Worm (Caenorhabditis elegans) whole organism, L3 larva: ENCODE results near the gene dgtr-1.
A peak's percentile ranks its signal among the peaks of the same experiment; 100 is the strongest.

ENCODE experiments used
- ZK546.5 ChIP-seq: sonication (generic microtip); optimal IDR thresholded peaks from 2 replicates; lab custom pipeline; 2017; ENCODE audit warnings: missing biosample characterization, missing genetic modification characterization
- ama-1 ChIP-seq: fragments of 150-350 bp; optimal IDR thresholded peaks from 2 replicates; lab custom pipeline; 2018
- ceh-82 ChIP-seq: fragments of 150-350 bp; optimal IDR thresholded peaks from 2 replicates; lab custom pipeline; 2014; ENCODE audit warnings: missing biosample characterization, missing genetic modification characterization
- ceh-9 ChIP-seq: sonication (generic microtip); optimal IDR thresholded peaks from 2 replicates; lab custom pipeline; 2018; ENCODE audit warnings: missing biosample characterization, missing genetic modification characterization
- daf-12 ChIP-seq: fragments of 150-350 bp; optimal IDR thresholded peaks from 2 replicates; lab custom pipeline; 2014; ENCODE audit warnings: missing biosample characterization, missing genetic modification reagents, missing genetic modification characterization
- egl-27 ChIP-seq: sonication (generic microtip); optimal IDR thresholded peaks from 4 replicates; lab custom pipeline; 2017; ENCODE audit warnings: missing biosample characterization, missing genetic modification reagents, missing genetic modification characterization
- egl-5 ChIP-seq: fragments of 150-350 bp; optimal IDR thresholded peaks from 2 replicates; lab custom pipeline; 2017; ENCODE audit warnings: missing biosample characterization, missing genetic modification reagents, missing genetic modification characterization, inconsistent platforms
- elt-1 ChIP-seq: fragments of 150-350 bp; optimal IDR thresholded peaks from 2 replicates; lab custom pipeline; 2014; ENCODE audit warnings: missing biosample characterization, missing genetic modification characterization
- elt-3 ChIP-seq, 3 experiments: fragments of 150-350 bp in 1 of 3; sonication (generic microtip) in 2 of 3; optimal IDR thresholded peaks; 2 replicates in 2 of 3; 4 replicates in 1 of 3; lab custom pipeline; 2014 to 2017; ENCODE audit warnings: missing biosample characterization in 3 of 3, missing genetic modification characterization in 3 of 3
- eor-1 ChIP-seq, 2 experiments: fragments of 150-350 bp; optimal IDR thresholded peaks; 2 replicates each; lab custom pipeline; 2014 to 2018; ENCODE audit warnings: missing biosample characterization in 2 of 2, missing genetic modification characterization in 2 of 2
- fkh-10 ChIP-seq: sonication (generic microtip); optimal IDR thresholded peaks from 2 replicates; lab custom pipeline; 2017; ENCODE audit warnings: missing biosample characterization, missing genetic modification reagents, missing genetic modification characterization
- fos-1 ChIP-seq: fragments of 150-350 bp; optimal IDR thresholded peaks from 2 replicates; lab custom pipeline; 2014; ENCODE audit warnings: missing biosample characterization, missing genetic modification characterization
- jun-1 ChIP-seq: fragments of 150-350 bp; optimal IDR thresholded peaks from 2 replicates; lab custom pipeline; 2014; ENCODE audit warnings: missing biosample characterization, missing genetic modification reagents, missing genetic modification characterization
- lin-39 ChIP-seq: fragments of 150-350 bp; optimal IDR thresholded peaks from 2 replicates; lab custom pipeline; 2018; ENCODE audit warnings: missing biosample characterization, missing genetic modification reagents, missing genetic modification characterization
- lsy-12 ChIP-seq: sonication (generic microtip); optimal IDR thresholded peaks from 2 replicates; lab custom pipeline; 2016; ENCODE audit warnings: mild to moderate bottlenecking, missing genetic modification characterization, missing compliant biosample characterization
- mdl-1 ChIP-seq: fragments of 150-350 bp; optimal IDR thresholded peaks from 2 replicates; lab custom pipeline; 2014; ENCODE audit warnings: missing biosample characterization, missing genetic modification characterization
- mml-1 ChIP-seq: fragments of 150-350 bp; sonication (generic microtip); optimal IDR thresholded peaks from 3 replicates; lab custom pipeline; 2014; ENCODE audit warnings: missing biosample characterization, missing genetic modification characterization
- nfya-1 ChIP-seq: sonication (generic microtip); optimal IDR thresholded peaks from 2 replicates; lab custom pipeline; 2017; ENCODE audit warnings: missing genetic modification characterization, mild to moderate bottlenecking, missing compliant biosample characterization, antibody characterized with exemption, moderate library complexity; ENCODE audit not compliant: insufficient read depth
- nhr-11 ChIP-seq: fragments of 150-350 bp; optimal IDR thresholded peaks from 2 replicates; lab custom pipeline; 2014; ENCODE audit warnings: missing biosample characterization, missing genetic modification characterization
- nhr-23 ChIP-seq: fragments of 150-350 bp; optimal IDR thresholded peaks from 2 replicates; lab custom pipeline; 2014; ENCODE audit warnings: missing biosample characterization, missing genetic modification reagents, missing genetic modification characterization
- nhr-237 ChIP-seq: fragments of 150-350 bp; optimal IDR thresholded peaks from 2 replicates; lab custom pipeline; 2014; ENCODE audit warnings: missing biosample characterization, missing genetic modification characterization
- nhr-25 ChIP-seq: sonication (generic microtip); optimal IDR thresholded peaks from 2 replicates; lab custom pipeline; 2017; ENCODE audit warnings: missing biosample characterization, missing genetic modification characterization
- nhr-28 ChIP-seq: fragments of 150-350 bp; optimal IDR thresholded peaks from 2 replicates; lab custom pipeline; 2014; ENCODE audit warnings: missing biosample characterization, missing genetic modification characterization
- nhr-67 ChIP-seq: fragments of 150-350 bp; optimal IDR thresholded peaks from 2 replicates; lab custom pipeline; 2014; ENCODE audit warnings: missing biosample characterization, missing genetic modification characterization
- nhr-77 ChIP-seq: fragments of 150-350 bp; optimal IDR thresholded peaks from 2 replicates; lab custom pipeline; 2014; ENCODE audit warnings: missing biosample characterization, missing genetic modification characterization
- pha-4 ChIP-seq: fragments of 150-350 bp; optimal IDR thresholded peaks from 2 replicates; lab custom pipeline; 2014; ENCODE audit warnings: missing biosample characterization, missing genetic modification reagents, missing genetic modification characterization
- pqm-1 ChIP-seq: fragments of 150-350 bp; optimal IDR thresholded peaks from 2 replicates; lab custom pipeline; 2017; ENCODE audit warnings: missing biosample characterization, missing genetic modification characterization, inconsistent platforms
- sea-2 ChIP-seq: fragments of 150-350 bp; sonication (generic microtip); optimal IDR thresholded peaks from 4 replicates; lab custom pipeline; 2014; ENCODE audit warnings: missing biosample characterization, missing genetic modification reagents, missing genetic modification characterization
- skn-1 ChIP-seq: fragments of 150-350 bp; optimal IDR thresholded peaks from 2 replicates; lab custom pipeline; 2014; ENCODE audit warnings: missing biosample characterization, missing genetic modification characterization
- snpc-4 ChIP-seq: fragments of 150-350 bp; optimal IDR thresholded peaks from 2 replicates; lab custom pipeline; 2014; ENCODE audit warnings: missing biosample characterization, missing genetic modification characterization
- tbx-2 ChIP-seq: sonication (generic microtip); optimal IDR thresholded peaks from 2 replicates; lab custom pipeline; 2016; ENCODE audit warnings: mild to moderate bottlenecking, missing genetic modification characterization, missing compliant biosample characterization
- unc-39 ChIP-seq: sonication (generic microtip); optimal IDR thresholded peaks from 4 replicates; lab custom pipeline; 2017; ENCODE audit warnings: missing biosample characterization, missing genetic modification characterization
- unc-62 ChIP-seq: fragments of 150-350 bp; sonication (generic microtip); optimal IDR thresholded peaks from 4 replicates; lab custom pipeline; 2014; ENCODE audit warnings: missing biosample characterization, missing genetic modification reagents, missing genetic modification characterization
- ztf-11 ChIP-seq: fragments of 150-350 bp; optimal IDR thresholded peaks from 2 replicates; lab custom pipeline; 2014; ENCODE audit warnings: missing biosample characterization, missing genetic modification characterization

dgtr-1 gene

ce11 chrV:6505339-6505811 is 8.5 kb downstream of the dgtr-1 start, which contains the start of gene W01A11.7:
W01A11.7 (minus strand) TSS chrV:6505389.
- TF ChIP-seq sea-2 (GFP tag; lab: Kevin White, UChicago), result no peak
- no peak for TF ChIP-seq tbx-2 (tag; lab: Kevin White, UChicago)
- TF ChIP-seq nhr-25, result no peak
- TF ChIP-seq pqm-1 (tag; lab: Kevin White, UChicago), result no peak
- TF ChIP-seq nhr-237 (tag; lab: Kevin White, UChicago), result no peak
- no peak for TF ChIP-seq mml-1 (tag; lab: Kevin White, UChicago)
- TF ChIP-seq egl-27 (tag; lab: Kevin White, UChicago), result no peak
- TF ChIP-seq elt-1 (tag; lab: Kevin White, UChicago), result no peak
- TF ChIP-seq snpc-4, result no peak
- no peak for TF ChIP-seq fkh-10 (GFP tag; lab: Kevin White, UChicago)
- TF ChIP-seq nhr-67, result no peak
- TF ChIP-seq egl-5 (tag; lab: Kevin White, UChicago), result no peak
- TF ChIP-seq pha-4, result no peak
- no peak for TF ChIP-seq mdl-1
- no peak for TF ChIP-seq lsy-12
- no peak for TF ChIP-seq eor-1 (tag; optimal IDR thresholded peaks at IDR 0.05; lab: Kevin White, UChicago)

- no peak for TF ChIP-seq mdl-1
- TF ChIP-seq pqm-1 (tag; lab: Kevin White, UChicago), result no peak
- no peak for TF ChIP-seq ceh-82 (tag; lab: Kevin White, UChicago)
- TF ChIP-seq lin-39 (tag; lab: Kevin White, UChicago), result no peak
- no peak for TF ChIP-seq ztf-11 (tag; lab: Kevin White, UChicago)
- TF ChIP-seq nfya-1 (tag; lab: Kevin White, UChicago), result no peak
- no peak for TF ChIP-seq jun-1 (tag; lab: Kevin White, UChicago)
- no peak for TF ChIP-seq nhr-28 (tag; lab: Kevin White, UChicago)
- TF ChIP-seq skn-1 (tag; lab: Kevin White, UChicago), result no peak
- TF ChIP-seq nhr-237 (tag; lab: Kevin White, UChicago), result no peak
- TF ChIP-seq unc-62 (GFP tag; lab: Kevin White, UChicago), result no peak
- TF ChIP-seq daf-12, result no peak
- TF ChIP-seq mml-1 (tag; lab: Kevin White, UChicago), result no peak
Measured at ce11 chrV:6506238-6506956, 9.5 kb downstream of the dgtr-1 start.

ce11 chrV:6508703-6509102 is 11.8 kb downstream of the dgtr-1 start, which contains the start of gene ubh-3:
ubh-3 (minus strand) TSS chrV:6508803.
- TF ChIP-seq nfya-1 (tag; lab: Kevin White, UChicago) (no peak), fos-1 (no peak), unc-39 (tag; lab: Kevin White, UChicago) (no peak), egl-5 (tag; lab: Kevin White, UChicago) (no peak), mdl-1 (no peak), elt-3 (tag; optimal IDR thresholded peaks at IDR 0.05; lab: Kevin White, UChicago) (no peak), tbx-2 (tag; lab: Kevin White, UChicago) (no peak), nhr-77 (tag; lab: Kevin White, UChicago) (no peak), skn-1 (tag; lab: Kevin White, UChicago) (no peak)

- TF ChIP-seq tbx-2 (tag; lab: Kevin White, UChicago), result no peak
- TF ChIP-seq nhr-67, result no peak
- TF ChIP-seq snpc-4, result no peak
- no peak for TF ChIP-seq pha-4
- TF ChIP-seq lin-39 (tag; lab: Kevin White, UChicago), result no peak
- TF ChIP-seq ceh-9, result no peak
Measured at ce11 chrV:6509717-6510116, 12.8 kb downstream of the dgtr-1 start, which contains the start of gene ubh-2. ubh-2 (minus strand) TSS chrV:6509817.

- TF ChIP-seq ceh-82 (tag; lab: Kevin White, UChicago), result no peak
- TF ChIP-seq nhr-237 (tag; lab: Kevin White, UChicago), result no peak
- TF ChIP-seq unc-62 (GFP tag; lab: Kevin White, UChicago), result no peak
Measured at ce11 chrV:6510622-6511021, 13.7 kb downstream of the dgtr-1 start.

- TF ChIP-seq lin-39 (tag; lab: Kevin White, UChicago), result no peak
- no peak for TF ChIP-seq skn-1 (tag; lab: Kevin White, UChicago)
- no peak for TF ChIP-seq ceh-82 (tag; lab: Kevin White, UChicago)
- TF ChIP-seq ama-1 (lab: Kevin White, UChicago), result peak; percentile 52
- no peak for TF ChIP-seq nhr-11
- no peak for TF ChIP-seq eor-1 (tag; optimal IDR thresholded peaks at IDR 0.05; lab: Kevin White, UChicago)
- no peak for TF ChIP-seq unc-39 (tag; lab: Kevin White, UChicago)
- TF ChIP-seq ZK546.5, result no peak
- TF ChIP-seq elt-3 (tag; optimal IDR thresholded peaks at IDR 0.05; lab: Kevin White, UChicago), result peak in 1 of 3 experiments; percentile 25
- peak; percentile 51 for TF ChIP-seq nhr-23
- TF ChIP-seq nfya-1 (tag; lab: Kevin White, UChicago), result no peak
- no peak for TF ChIP-seq pqm-1 (tag; lab: Kevin White, UChicago)
Measured at ce11 chrV:6511121-6511520, 14.2 kb downstream of the dgtr-1 start, which contains the start of gene ubh-1. ubh-1 (minus strand) TSS chrV:6511409.
